Worm (Caenorhabditis elegans) whole organism, early embryonic: ENCODE results near the gene srj-55.

Source experiments
- B0310.2 ChIP-seq: sonication (generic microtip); optimal IDR thresholded peaks from 2 replicates; lab custom pipeline; 2016; ENCODE audit warnings: mild to moderate bottlenecking, missing genetic modification characterization, missing compliant biosample characterization
- F13C5.2 ChIP-seq: sonication (generic microtip); optimal IDR thresholded peaks from 2 replicates; lab custom pipeline; 2017; ENCODE audit warnings: mild to moderate bottlenecking, missing genetic modification characterization, inconsistent platforms, missing compliant biosample characterization
- aly-1 ChIP-seq: sonication (generic microtip); optimal IDR thresholded peaks from 2 replicates; lab custom pipeline; 2016; ENCODE audit warnings: missing genetic modification characterization, missing compliant biosample characterization
- ama-1 ChIP-seq: fragments of 150-350 bp; optimal IDR thresholded peaks from 2 replicates; lab custom pipeline; 2014
- ceh-13 ChIP-seq: fragments of 200-800 bp; sonication (Bioruptor generic); optimal IDR thresholded peaks from 2 replicates; lab custom pipeline; 2018; ENCODE audit warnings: mild to moderate bottlenecking, missing genetic modification characterization, missing compliant biosample characterization
- ets-7 ChIP-seq: sonication (generic microtip); optimal IDR thresholded peaks from 2 replicates; lab custom pipeline; 2016; ENCODE audit warnings: missing genotype, missing genetic modification characterization, missing compliant biosample characterization
- flt-1 ChIP-seq: fragments of 200-800 bp; sonication (Bioruptor generic); IDR thresholded peaks from 2 replicates; pipeline ENCODE4 v1.3.6; 2022; ENCODE audit warnings: missing genetic modification characterization, missing compliant biosample characterization
- hmg-4 ChIP-seq: fragments of 200-800 bp; sonication (Bioruptor generic); optimal IDR thresholded peaks from 2 replicates; lab custom pipeline; 2018; ENCODE audit warnings: mild to moderate bottlenecking, missing genetic modification characterization, missing compliant biosample characterization
- pes-1 ChIP-seq: fragments of 200-800 bp; sonication (Bioruptor generic); IDR thresholded peaks from 2 replicates; pipeline ENCODE4 v1.3.6; 2022; ENCODE audit warnings: missing genetic modification reagents, missing genetic modification characterization, missing compliant biosample characterization
- scrt-1 ChIP-seq: fragments of 200-800 bp; sonication (Bioruptor generic); IDR thresholded peaks from 2 replicates; pipeline ENCODE4 v1.3.6; 2022; ENCODE audit warnings: missing genetic modification characterization, missing compliant biosample characterization
- sea-1 ChIP-seq: fragments of 200-800 bp; sonication (Bioruptor generic); conservative IDR thresholded peaks from 2 replicates; pipeline ENCODE4 v1.3.6; 2022; ENCODE audit warnings: missing genetic modification characterization, missing compliant biosample characterization
- tbx-11 ChIP-seq: fragments of 200-800 bp; sonication (Bioruptor generic); IDR thresholded peaks from 2 replicates; pipeline ENCODE4 v1.3.6; 2022; ENCODE audit warnings: missing genetic modification characterization, missing compliant biosample characterization
- tbx-37 ChIP-seq: fragments of 200-800 bp; sonication (Bioruptor generic); conservative IDR thresholded peaks from 2 replicates; pipeline ENCODE4 v1.3.6; 2022; ENCODE audit warnings: missing genetic modification reagents, missing genetic modification characterization, missing compliant biosample characterization
- tra-4 ChIP-seq: sonication (generic microtip); optimal IDR thresholded peaks from 2 replicates; lab custom pipeline; 2017; ENCODE audit warnings: missing genetic modification characterization, missing compliant biosample characterization

Gene srj-55

ce11 chrV:2815956-2816355 is 41.8 kb downstream of the srj-55 start, which contains the start of gene F54E2.5:
Gene F54E2.5, minus strand, starts transcription at chrV:2816056.
- TF ChIP-seq pes-1 (no peak), flt-1 (GFP tag; lab: Robert Waterston, UW) (no peak)

DNA sequence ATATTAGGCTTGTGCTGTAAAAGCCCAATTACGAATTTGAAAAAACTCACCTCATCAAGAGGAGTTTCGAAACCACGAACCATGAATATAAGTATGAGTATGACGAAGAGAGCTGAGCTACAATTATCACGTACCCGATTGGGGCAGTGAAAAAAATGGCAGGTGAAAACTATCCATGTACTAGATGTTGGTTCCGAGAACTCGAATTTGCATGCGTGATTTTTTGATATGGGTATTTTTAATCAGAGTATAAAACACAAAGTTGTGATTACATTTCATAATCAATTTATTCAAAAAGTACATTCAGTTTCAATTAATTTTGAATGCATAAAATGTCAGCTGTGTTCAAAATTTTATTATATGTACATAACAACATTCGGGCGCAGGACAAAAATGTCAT is 43.9 kb downstream of the srj-55 start, which contains the start of gene F54E2.9:
Gene F54E2.9 (minus strand): TSS at position 132 of the 400 bp plus-strand sequence.
- TF ChIP-seq flt-1 (GFP tag; lab: Robert Waterston, UW): no peak
- no peak for TF ChIP-seq pes-1
- no peak for TF ChIP-seq sea-1
- no peak for TF ChIP-seq B0310.2 (tag; lab: Kevin White, UChicago)
- no peak for TF ChIP-seq tbx-11
- no peak for TF ChIP-seq hmg-4 (GFP tag; lab: Kevin White, UChicago)
- TF ChIP-seq tbx-37 (GFP tag; lab: Robert Waterston, UW): no peak
- TF ChIP-seq ets-7 (tag; lab: Kevin White, UChicago): no peak

DNA sequence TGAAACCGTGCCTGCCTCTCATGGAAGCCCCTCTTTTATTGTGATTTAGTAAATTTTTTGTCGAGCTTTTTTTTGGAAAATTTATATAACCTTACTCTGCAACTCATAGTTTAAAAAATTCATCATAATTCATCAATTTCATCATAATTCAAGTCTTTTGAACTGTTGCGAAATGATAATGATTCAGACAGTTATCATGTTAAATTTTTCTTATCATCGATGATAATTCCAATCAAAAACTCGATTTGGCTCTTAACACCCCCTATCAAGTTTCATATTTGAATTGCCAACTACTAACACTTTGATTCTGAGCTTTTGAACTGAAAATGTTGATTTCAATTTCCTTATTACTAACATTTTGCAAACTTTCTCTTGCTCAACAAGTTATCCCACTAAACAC is 47.6 kb downstream of the srj-55 start, which contains the start of gene F54E2.1:
Gene F54E2.1 (plus strand): TSS at position 235 of the 400 bp plus-strand sequence.
- no peak for TF ChIP-seq sea-1
- TF ChIP-seq scrt-1 (GFP tag; lab: Robert Waterston, UW): no peak
- no peak for TF ChIP-seq pes-1
- no peak for TF ChIP-seq tra-4 (tag; lab: Kevin White, UChicago)
- no peak for TF ChIP-seq flt-1 (GFP tag; lab: Robert Waterston, UW)
- TF ChIP-seq F13C5.2 (tag; lab: Kevin White, UChicago): no peak
- no peak for TF ChIP-seq aly-1 (tag; lab: Kevin White, UChicago)
- TF ChIP-seq ceh-13: no peak
- no peak for TF ChIP-seq ets-7 (tag; lab: Kevin White, UChicago)
- TF ChIP-seq ama-1: no peak
- TF ChIP-seq tbx-11: no peak

DNA sequence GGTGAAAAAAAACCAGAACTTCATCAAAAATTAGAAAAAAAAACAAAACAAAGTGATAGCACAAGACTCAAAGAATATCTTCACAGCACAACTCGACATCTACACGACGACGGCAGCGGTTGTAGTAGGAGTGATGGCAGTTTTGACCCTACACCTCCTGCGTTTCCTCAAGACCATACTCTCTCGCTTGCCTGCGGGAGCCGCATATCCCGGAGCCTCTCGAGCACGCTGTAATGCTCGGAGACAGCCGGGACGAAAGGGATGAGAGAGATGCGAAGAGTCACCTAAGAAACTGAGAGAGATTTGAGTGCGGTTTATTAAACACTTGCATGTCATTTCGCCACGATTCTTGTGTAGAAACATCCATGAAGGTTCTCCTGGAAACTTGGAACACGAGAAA is 48.3 kb downstream of the srj-55 start:
- TF ChIP-seq scrt-1 (GFP tag; lab: Robert Waterston, UW) (no peak), ama-1 (no peak), ets-7 (tag; lab: Kevin White, UChicago) (no peak)

- no peak for TF ChIP-seq F13C5.2 (tag; lab: Kevin White, UChicago)
Observed at ce11 chrV:2807760-2808159, 50.0 kb downstream of the srj-55 start, which contains the start of gene ketn-1. Gene ketn-1, minus strand, starts transcription at chrV:2807860.
